Worm (Caenorhabditis elegans) whole organism, young adult: ENCODE data around the gene odr-8.

Experiments
- B0035.1 ChIP-seq: sonication (generic microtip); optimal IDR thresholded peaks from 2 replicates; lab custom pipeline; 2016; ENCODE audit warnings: missing genetic modification characterization, mild to moderate bottlenecking, missing compliant biosample characterization, missing genotype, missing genetic modification reagents
- B0336.3 ChIP-seq: fragments of 200-800 bp; sonication (Bioruptor generic); IDR thresholded peaks from 2 replicates; pipeline ENCODE4 v1.3.6; 2022; ENCODE audit warnings: missing genetic modification characterization, missing compliant biosample characterization
- F39B2.1 ChIP-seq: fragments of 200-800 bp; sonication (Bioruptor generic); IDR thresholded peaks from 2 replicates; pipeline ENCODE4 v1.3.6; 2022; ENCODE audit warnings: missing genetic modification reagents, missing genetic modification characterization, missing compliant biosample characterization
- T26A5.8 ChIP-seq: sonication (generic microtip); optimal IDR thresholded peaks from 2 replicates; lab custom pipeline; 2016; ENCODE audit warnings: missing genetic modification characterization, missing compliant biosample characterization
- Y56A3A.18 ChIP-seq: fragments of 200-800 bp; sonication (Bioruptor generic); IDR thresholded peaks from 2 replicates; pipeline ENCODE4 v1.3.6; 2022; ENCODE audit warnings: missing genetic modification reagents, missing genetic modification characterization, missing compliant biosample characterization
- Y95B8A.8 ChIP-seq: fragments of 200-800 bp; sonication (Bioruptor generic); IDR thresholded peaks from 2 replicates; pipeline ENCODE4 v1.3.6; 2022; ENCODE audit warnings: missing genetic modification reagents, missing genetic modification characterization, missing compliant biosample characterization
- atf-7 ChIP-seq: sonication (generic microtip); optimal IDR thresholded peaks from 2 replicates; lab custom pipeline; 2017; ENCODE audit warnings: mild to moderate bottlenecking, missing genetic modification characterization, missing compliant biosample characterization
- attf-3 ChIP-seq: fragments of 200-800 bp; sonication (Bioruptor generic); conservative IDR thresholded peaks from 2 replicates; pipeline ENCODE4 v1.3.6; 2022; ENCODE audit warnings: missing genetic modification reagents, missing genetic modification characterization, missing compliant biosample characterization
- attf-5 ChIP-seq: fragments of 200-800 bp; sonication (Bioruptor generic); optimal IDR thresholded peaks from 2 replicates; lab custom pipeline; 2018; ENCODE audit warnings: mild to moderate bottlenecking, missing genetic modification characterization, missing compliant biosample characterization
- bed-2 ChIP-seq: fragments of 200-800 bp; sonication (Bioruptor generic); IDR thresholded peaks from 2 replicates; pipeline ENCODE4 v1.3.6; 2022; ENCODE audit warnings: missing genetic modification reagents, missing genetic modification characterization, missing compliant biosample characterization
- cebp-1 ChIP-seq, 2 experiments: fragments of 200-800 bp in 1 of 2; sonication (Bioruptor generic) in 1 of 2; sonication (generic microtip) in 1 of 2; IDR thresholded peaks in 1 of 2; optimal IDR thresholded peaks in 1 of 2; 2 replicates each; pipeline versions ENCODE4 v1.3.6 to Lab custom; 2017 to 2022; ENCODE audit warnings: missing compliant biosample characterization in 2 of 2, missing genetic modification characterization in 2 of 2, mild to moderate bottlenecking in 1 of 2, missing genetic modification reagents in 1 of 2, moderate library complexity in 1 of 2
- ceh-27 ChIP-seq: fragments of 200-800 bp; sonication (Bioruptor generic); optimal IDR thresholded peaks from 2 replicates; lab custom pipeline; 2018; ENCODE audit warnings: mild to moderate bottlenecking, missing genetic modification characterization, moderate library complexity, missing compliant biosample characterization
- die-1 ChIP-seq: sonication (generic microtip); optimal IDR thresholded peaks from 2 replicates; lab custom pipeline; 2016; ENCODE audit warnings: missing genotype, mild to moderate bottlenecking, missing genetic modification characterization, missing compliant biosample characterization
- dpl-1 ChIP-seq: fragments of 150-350 bp; optimal IDR thresholded peaks from 2 replicates; lab custom pipeline; 2014; ENCODE audit warnings: missing biosample characterization, missing genetic modification reagents, missing genetic modification characterization
- efl-1 ChIP-seq: fragments of 150-350 bp; optimal IDR thresholded peaks from 2 replicates; lab custom pipeline; 2014; ENCODE audit warnings: missing biosample characterization, missing genetic modification reagents, missing genetic modification characterization
- egl-18 ChIP-seq: fragments of 200-800 bp; sonication (Bioruptor generic); IDR thresholded peaks from 2 replicates; pipeline ENCODE4 v1.3.6; 2022; ENCODE audit warnings: missing genetic modification reagents, missing genetic modification characterization, missing compliant biosample characterization
- egrh-3 ChIP-seq: fragments of 200-800 bp; sonication (Bioruptor generic); IDR thresholded peaks from 2 replicates; pipeline ENCODE4 v1.3.6; 2022; ENCODE audit warnings: missing genetic modification reagents, missing genetic modification characterization, missing compliant biosample characterization
- him-1 ChIP-seq: sonication (generic microtip); optimal IDR thresholded peaks from 2 replicates; lab custom pipeline; 2016; ENCODE audit warnings: missing genotype, missing genetic modification reagents, missing genetic modification characterization, missing compliant biosample characterization
- hmg-1.2 ChIP-seq: fragments of 200-800 bp; sonication (Bioruptor generic); IDR thresholded peaks from 2 replicates; pipeline ENCODE4 v1.3.6; 2022; ENCODE audit warnings: missing genetic modification reagents, missing genetic modification characterization, missing compliant biosample characterization
- hrde-1 ChIP-seq: sonication (generic microtip); optimal IDR thresholded peaks from 2 replicates; lab custom pipeline; 2016; ENCODE audit warnings: missing genetic modification characterization, mild to moderate bottlenecking, missing compliant biosample characterization, moderate library complexity, missing genotype, missing genetic modification reagents, borderline replicate concordance
- let-526 ChIP-seq: fragments of 200-800 bp; sonication (Bioruptor generic); IDR thresholded peaks from 2 replicates; pipeline ENCODE4 v1.3.6; 2022; ENCODE audit warnings: missing genetic modification reagents, missing genetic modification characterization, missing compliant biosample characterization
- lin-35 ChIP-seq, 3 experiments: fragments of 150-350 bp in 2 of 3; sonication (generic microtip) in 1 of 3; optimal IDR thresholded peaks; 2 replicates each; lab custom pipeline; 2014 to 2018; ENCODE audit warnings: missing biosample characterization in 3 of 3, missing genetic modification characterization in 3 of 3, missing genetic modification reagents in 3 of 3
- lin-54 ChIP-seq: fragments of 200-800 bp; sonication (Bioruptor generic); optimal IDR thresholded peaks from 2 replicates; lab custom pipeline; 2018; ENCODE audit warnings: mild to moderate bottlenecking, missing genetic modification characterization, missing compliant biosample characterization
- lsy-27 ChIP-seq: sonication (generic microtip); optimal IDR thresholded peaks from 2 replicates; lab custom pipeline; 2017; ENCODE audit warnings: missing genetic modification characterization, mild to moderate bottlenecking, missing compliant biosample characterization, antibody characterized with exemption, missing genotype, borderline replicate concordance; ENCODE audit not compliant: insufficient read depth
- madf-10 ChIP-seq: sonication (generic microtip); optimal IDR thresholded peaks from 2 replicates; lab custom pipeline; 2016; ENCODE audit warnings: mild to moderate bottlenecking, missing genetic modification characterization, missing compliant biosample characterization
- madf-3 ChIP-seq: fragments of 200-800 bp; sonication (Bioruptor generic); IDR thresholded peaks from 2 replicates; pipeline ENCODE4 v1.3.6; 2022; ENCODE audit warnings: missing genetic modification reagents, missing genetic modification characterization, missing compliant biosample characterization
- madf-6 ChIP-seq: fragments of 200-800 bp; sonication (Bioruptor generic); IDR thresholded peaks from 2 replicates; pipeline ENCODE4 v1.3.6; 2022; ENCODE audit warnings: missing genetic modification reagents, missing genetic modification characterization, missing compliant biosample characterization
- mcd-1 ChIP-seq: fragments of 200-800 bp; sonication (Bioruptor generic); IDR thresholded peaks from 2 replicates; pipeline ENCODE4 v1.3.6; 2022; ENCODE audit warnings: missing genetic modification reagents, missing genetic modification characterization, missing compliant biosample characterization
- mxl-1 ChIP-seq: sonication (generic microtip); optimal IDR thresholded peaks from 2 replicates; lab custom pipeline; 2016; ENCODE audit warnings: missing genetic modification characterization, missing compliant biosample characterization
- nfya-2 ChIP-seq: fragments of 200-800 bp; sonication (Bioruptor generic); IDR thresholded peaks from 2 replicates; pipeline ENCODE4 v1.3.6; 2022; ENCODE audit warnings: missing genetic modification reagents, missing genetic modification characterization, missing compliant biosample characterization
- nhr-90 ChIP-seq: sonication (generic microtip); optimal IDR thresholded peaks from 2 replicates; lab custom pipeline; 2016; ENCODE audit warnings: missing genotype, mild to moderate bottlenecking, missing genetic modification characterization, missing compliant biosample characterization
- pbrm-1 ChIP-seq: fragments of 200-800 bp; sonication (Bioruptor generic); IDR thresholded peaks from 2 replicates; pipeline ENCODE4 v1.3.6; 2022; ENCODE audit warnings: missing genetic modification reagents, missing genetic modification characterization, missing compliant biosample characterization
- pha-4 ChIP-seq: fragments of 150-350 bp; sonication (generic microtip); optimal IDR thresholded peaks from 2 replicates; lab custom pipeline; 2014; ENCODE audit warnings: missing biosample characterization, missing genetic modification reagents, missing genetic modification characterization
- rcor-1 ChIP-seq: fragments of 200-800 bp; sonication (Bioruptor generic); IDR thresholded peaks from 2 replicates; pipeline ENCODE4 v1.3.6; 2022; ENCODE audit warnings: missing genetic modification reagents, missing genetic modification characterization, missing compliant biosample characterization
- sdz-38 ChIP-seq: sonication (generic microtip); optimal IDR thresholded peaks from 2 replicates; lab custom pipeline; 2016; ENCODE audit warnings: missing genotype, missing genetic modification characterization, missing compliant biosample characterization
- snpc-1.3 ChIP-seq: sonication (generic microtip); optimal IDR thresholded peaks from 2 replicates; lab custom pipeline; 2017; ENCODE audit warnings: missing genetic modification characterization, mild to moderate bottlenecking, missing compliant biosample characterization, antibody characterized with exemption, moderate library complexity, missing genotype, missing genetic modification reagents; ENCODE audit not compliant: insufficient read depth
- snpc-4 ChIP-seq, 5 experiments: fragments of 150-350 bp in 1 of 5; sonication (generic microtip) in 4 of 5; optimal IDR thresholded peaks; 2 replicates each; lab custom pipeline; 2014 to 2018; ENCODE audit warnings: missing genetic modification characterization in 5 of 5, missing biosample characterization in 3 of 5, antibody characterized with exemption in 2 of 5, mild to moderate bottlenecking in 2 of 5, missing compliant biosample characterization in 2 of 5, missing genotype in 2 of 5, moderate library complexity in 2 of 5, missing genetic modification reagents in 1 of 5
- somi-1 ChIP-seq: fragments of 200-800 bp; sonication (Bioruptor generic); optimal IDR thresholded peaks from 2 replicates; lab custom pipeline; 2018; ENCODE audit warnings: mild to moderate bottlenecking, missing genetic modification characterization, missing compliant biosample characterization
- sptf-2 ChIP-seq: fragments of 200-800 bp; sonication (Bioruptor generic); optimal IDR thresholded peaks from 2 replicates; lab custom pipeline; 2018; ENCODE audit warnings: mild to moderate bottlenecking, missing genetic modification characterization, missing compliant biosample characterization
- tbp1 ChIP-seq: fragments of 200-800 bp; sonication (Bioruptor generic); optimal IDR thresholded peaks from 2 replicates; lab custom pipeline; 2018; ENCODE audit warnings: mild to moderate bottlenecking, missing genetic modification characterization, missing compliant biosample characterization
- unc-62 ChIP-seq: fragments of 150-350 bp; optimal IDR thresholded peaks from 2 replicates; lab custom pipeline; 2014; ENCODE audit warnings: missing biosample characterization, missing genetic modification reagents, missing genetic modification characterization
- xnd-1 ChIP-seq: sonication (generic microtip); optimal IDR thresholded peaks from 2 replicates; lab custom pipeline; 2016; ENCODE audit warnings: missing genotype, missing genetic modification reagents, missing genetic modification characterization, missing compliant biosample characterization

odr-8 gene

DNA sequence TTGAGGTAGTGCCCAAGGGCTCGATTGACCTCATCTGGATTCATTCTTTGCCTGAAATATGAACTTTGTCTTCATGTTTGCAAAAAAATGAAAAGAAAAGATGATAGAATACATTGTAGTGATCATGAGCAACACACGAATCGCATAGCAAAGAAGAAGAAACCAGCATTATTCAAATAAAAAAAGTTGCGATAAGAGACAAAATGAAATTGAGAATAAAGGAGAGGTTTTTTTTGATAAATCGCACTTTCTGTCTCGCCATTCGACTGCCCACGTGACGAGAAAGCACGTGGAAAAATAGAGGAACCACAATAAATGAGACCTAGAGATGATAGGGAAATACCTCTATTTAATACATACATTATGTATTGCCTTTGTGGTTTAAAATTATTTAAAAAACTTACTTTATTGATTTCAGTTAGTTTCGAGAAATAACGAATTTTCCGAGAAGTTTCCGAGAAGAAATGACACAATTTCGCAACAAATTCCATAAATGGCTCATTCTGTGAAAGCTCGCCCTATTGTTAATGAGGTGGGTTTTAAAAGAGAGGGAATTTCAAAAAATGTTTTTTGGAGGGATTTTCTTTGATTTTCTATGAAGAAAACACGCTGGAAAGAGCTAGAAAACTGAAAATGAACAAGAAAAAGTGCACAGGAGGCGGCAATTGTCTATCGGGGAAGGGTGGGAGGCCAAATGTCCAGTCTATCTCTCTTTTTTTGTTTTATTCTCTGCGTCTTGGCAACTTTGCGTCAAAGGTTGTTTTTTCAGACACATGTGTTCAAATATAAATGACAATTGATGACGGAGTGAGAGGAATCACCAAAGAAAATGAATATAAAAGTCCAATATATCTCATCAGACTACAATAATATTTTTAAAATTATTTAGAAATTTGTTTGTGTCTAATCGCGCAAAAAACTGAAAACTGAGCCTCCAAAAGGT lies 26.8 kb downstream of the odr-8 start, which contains the start of gene paqr-1:
TSS of gene paqr-1 (minus strand) at position 51 of the 943 bp plus-strand sequence.
- TF ChIP-seq tbp1 (peak; percentile 1), lin-54 (GFP tag; lab: Kevin White, UChicago) (peak; percentile 31), mxl-1 (tag; lab: Kevin White, UChicago) (no peak), snpc-4 (GFP tag; optimal IDR thresholded peaks at IDR 0.05; lab: Kevin White, UChicago) (no peak), snpc-4 (tag; optimal IDR thresholded peaks at IDR 0.05; lab: Kevin White, UChicago) (peak in 1 of 4 experiments; percentile 21), efl-1 (GFP tag; lab: Kevin White, UChicago) (peak; percentile 12), mcd-1 (GFP tag; lab: Robert Waterston, UW) (no peak; the same call in 1 of the 2 replicates), sdz-38 (tag; lab: Kevin White, UChicago) (no peak), let-526 (GFP tag; lab: Robert Waterston, UW) (no peak), lin-35 (GFP tag; optimal IDR thresholded peaks at IDR 0.05; lab: Kevin White, UChicago) (peak in 1 of 3 experiments; percentile 67), cebp-1 (GFP tag; IDR thresholded peaks at IDR 0.05; lab: Robert Waterston, UW) (peak; percentile 77), cebp-1 (tag; optimal IDR thresholded peaks at IDR 0.05; lab: Kevin White, UChicago) (peak; percentile 92), attf-5 (GFP tag; lab: Kevin White, UChicago) (peak; percentile 7)

DNA sequence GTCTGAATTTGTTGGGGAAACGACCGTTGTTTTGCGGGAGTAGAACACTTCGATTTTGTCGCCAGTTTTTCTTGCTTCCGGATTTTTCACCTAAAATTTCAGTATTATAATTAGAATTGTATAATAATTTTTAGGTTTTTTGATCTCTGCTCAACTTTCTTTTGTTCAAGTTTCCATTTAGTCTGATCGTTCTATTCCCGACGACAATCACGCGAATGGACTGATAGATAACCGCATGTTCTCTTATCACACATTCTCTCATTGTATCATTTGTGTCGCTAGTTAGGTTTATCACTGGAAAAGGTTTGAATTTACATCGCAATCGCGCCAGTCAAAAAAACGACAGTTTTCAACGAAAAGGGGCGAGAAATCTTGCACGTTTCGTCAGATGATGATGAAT lies 27.6 kb downstream of the odr-8 start:
- no peak for TF ChIP-seq dpl-1
- no peak for TF ChIP-seq hrde-1 (tag; lab: Kevin White, UChicago)
- TF ChIP-seq madf-6 (GFP tag; lab: Robert Waterston, UW): no peak
- TF ChIP-seq ceh-27 (GFP tag; lab: Kevin White, UChicago): no peak
- TF ChIP-seq sdz-38 (tag; lab: Kevin White, UChicago): no peak
- TF ChIP-seq B0336.3: peak; percentile 61; the same call in 1 of the 2 replicates
- TF ChIP-seq pbrm-1 (GFP tag; lab: Robert Waterston, UW): no peak
- peak; percentile 44 for TF ChIP-seq madf-10 (tag; lab: Kevin White, UChicago)
- TF ChIP-seq Y56A3A.18 (GFP tag; lab: Robert Waterston, UW): no peak
- no peak for TF ChIP-seq let-526 (GFP tag; lab: Robert Waterston, UW)
- no peak for TF ChIP-seq attf-3
- peak; percentile 12 for TF ChIP-seq pha-4
- no peak for TF ChIP-seq him-1 (tag; lab: Kevin White, UChicago)
- TF ChIP-seq sptf-2 (GFP tag; lab: Kevin White, UChicago): no peak
- TF ChIP-seq B0035.1 (tag; lab: Kevin White, UChicago): no peak
- TF ChIP-seq attf-5 (GFP tag; lab: Kevin White, UChicago): peak; percentile 1
- no peak for TF ChIP-seq unc-62 (GFP tag; lab: Kevin White, UChicago)
- no peak for TF ChIP-seq bed-2 (GFP tag; lab: Robert Waterston, UW)
- TF ChIP-seq F39B2.1 (GFP tag; lab: Robert Waterston, UW): no peak
- TF ChIP-seq xnd-1: no peak
- no peak for TF ChIP-seq egrh-3
- TF ChIP-seq madf-3: no peak
- TF ChIP-seq nhr-90 (tag; lab: Kevin White, UChicago): no peak
- no peak for TF ChIP-seq hmg-1.2 (GFP tag; lab: Robert Waterston, UW)
- TF ChIP-seq somi-1 (GFP tag; lab: Kevin White, UChicago): no peak
- TF ChIP-seq lin-54 (GFP tag; lab: Kevin White, UChicago): no peak
- TF ChIP-seq lsy-27 (tag; lab: Kevin White, UChicago): no peak
- no peak for TF ChIP-seq die-1 (tag; lab: Kevin White, UChicago)
- TF ChIP-seq atf-7: peak; percentile 28
- no peak for TF ChIP-seq nfya-2 (GFP tag; lab: Robert Waterston, UW)
- no peak for TF ChIP-seq cebp-1 (GFP tag; IDR thresholded peaks at IDR 0.05; lab: Robert Waterston, UW)
- peak; percentile 31 for TF ChIP-seq cebp-1 (tag; optimal IDR thresholded peaks at IDR 0.05; lab: Kevin White, UChicago)
- TF ChIP-seq Y95B8A.8 (GFP tag; lab: Robert Waterston, UW): 0 out of 2 replicates have a peak, but pooled peaks have one; percentile 46
- no peak for TF ChIP-seq egl-18 (GFP tag; lab: Robert Waterston, UW)
- TF ChIP-seq tbp1: peak; percentile 25
- no peak for TF ChIP-seq rcor-1
- TF ChIP-seq snpc-1.3 (tag; lab: Kevin White, UChicago): no peak
- no peak for TF ChIP-seq T26A5.8 (tag; lab: Kevin White, UChicago)
